2 fruit fly cellular contexts compared by ENCODE assay signal in genomic region chrX:10564145-10564544, dm6.
TF ChIP-seq lines count a peak whose summit lies in the region.

No protein-coding gene starts in this region.

- TF ChIP-seq CTCF in whole organism, embryonic (GFP tag; optimal IDR thresholded peaks at IDR 0.05; lab: Kevin White, UChicago), result no peak

TF ChIP-seq in whole organism, embryonic, 481 proteins besides CTCF, POLR2A, EP300 and RAD21 (continues in another document):
- TF ChIP-seq HLH3B (GFP tag; IDR thresholded peaks at IDR 0.05; lab: Robert Waterston, UW) (0 out of 2 replicates have a peak, but pooled peaks have one; percentile 22), CG14965 (GFP tag; optimal IDR thresholded peaks at IDR 0.05; lab: Kevin White, UChicago; ENCODE audit: borderline replicate concordance) (no peak), CG7839 (tag; optimal IDR thresholded peaks at IDR 0.05; lab: Kevin White, UChicago) (peak; percentile 50), CG1024 (GFP tag; IDR thresholded peaks at IDR 0.05; lab: Robert Waterston, UW) (no peak), scrt (GFP tag; optimal IDR thresholded peaks at IDR 0.05; lab: Kevin White, UChicago) (peak; percentile 11), fd96Cb (tag; optimal IDR thresholded peaks at IDR 0.05; lab: Kevin White, UChicago) (peak; percentile 14), hkb (optimal IDR thresholded peaks at IDR 0.05; lab: Kevin White, UChicago) (no peak), hkb (GFP tag; IDR thresholded peaks at IDR 0.05; lab: Robert Waterston, UW) (peak; percentile 27; the same call in 1 of the 2 replicates), eve (GFP tag; optimal IDR thresholded peaks at IDR 0.05; lab: Kevin White, UChicago) (peak in 1 of 2 experiments; percentile 30), CG11085 (GFP tag; IDR thresholded peaks at IDR 0.05; lab: Robert Waterston, UW) (no peak), Fer1 (GFP tag; optimal IDR thresholded peaks at IDR 0.05; lab: Kevin White, UChicago) (peak; percentile 43), CG12769 (tag; optimal IDR thresholded peaks at IDR 0.05; lab: Kevin White, UChicago) (peak; percentile 18), CG13424 (tag; optimal IDR thresholded peaks at IDR 0.05; lab: Kevin White, UChicago) (peak; percentile 1), ac (GFP tag; optimal IDR thresholded peaks at IDR 0.05; lab: Kevin White, UChicago) (no peak), Ada2b (GFP tag; IDR thresholded peaks at IDR 0.05; lab: Robert Waterston, UW) (peak; percentile 46; the same call in 1 of the 2 replicates), peb (GFP tag; IDR thresholded peaks at IDR 0.05; lab: Robert Waterston, UW) (no peak), Side (GFP tag; optimal IDR thresholded peaks at IDR 0.05; lab: Kevin White, UChicago) (no peak), Sox102F (GFP tag; optimal IDR thresholded peaks at IDR 0.05; lab: Kevin White, UChicago) (peak; percentile 27), zfh1 (GFP tag; IDR thresholded peaks at IDR 0.05; lab: Robert Waterston, UW) (peak; percentile 47; the same call in 1 of the 3 replicates), cwo (GFP tag; optimal IDR thresholded peaks at IDR 0.05; lab: Kevin White, UChicago) (peak; percentile 2), Xrp1 (GFP tag; IDR thresholded peaks at IDR 0.05; lab: Robert Waterston, UW) (peak; percentile 32; the same call in 1 of the 2 replicates), prd (optimal IDR thresholded peaks at IDR 0.05; lab: Kevin White, UChicago) (no peak), prd (GFP tag; IDR thresholded peaks at IDR 0.05; lab: Robert Waterston, UW) (peak; percentile 57), btn (GFP tag; optimal IDR thresholded peaks at IDR 0.05; lab: Kevin White, UChicago) (no peak), gem (tag; optimal IDR thresholded peaks at IDR 0.05; lab: Kevin White, UChicago) (peak; percentile 38), CG12219 (GFP tag; optimal IDR thresholded peaks at IDR 0.05; lab: Kevin White, UChicago) (peak; percentile 2), CG17328 (GFP tag; IDR thresholded peaks at IDR 0.05; lab: Robert Waterston, UW) (0 out of 2 replicates have a peak, but pooled peaks have one; percentile 15), CG9932 (GFP tag; IDR thresholded peaks at IDR 0.05; lab: Robert Waterston, UW) (0 out of 2 replicates have a peak, but pooled peaks have one; percentile 5), CG9876 (GFP tag; optimal IDR thresholded peaks at IDR 0.05; lab: Kevin White, UChicago) (no peak), D19A (tag; optimal IDR thresholded peaks at IDR 0.05; lab: Kevin White, UChicago) (peak; percentile 1), mld (GFP tag; IDR thresholded peaks at IDR 0.05; lab: Robert Waterston, UW; ENCODE audit: partially characterized antibody) (no peak), chm (GFP tag; IDR thresholded peaks at IDR 0.05; lab: Robert Waterston, UW) (no peak), CG15269 (tag; optimal IDR thresholded peaks at IDR 0.05; lab: Kevin White, UChicago) (peak; percentile 6), lab (GFP tag; optimal IDR thresholded peaks at IDR 0.05; lab: Kevin White, UChicago) (peak; percentile 41), CG3838 (GFP tag; optimal IDR thresholded peaks at IDR 0.05; lab: Kevin White, UChicago) (no peak), Atf3 (GFP tag; optimal IDR thresholded peaks at IDR 0.05; lab: Kevin White, UChicago) (no peak), Pdp1 (GFP tag; optimal IDR thresholded peaks at IDR 0.05; lab: Kevin White, UChicago) (no peak), CG14014 (GFP tag; IDR thresholded peaks at IDR 0.05; lab: Robert Waterston, UW) (0 out of 2 replicates have a peak, but pooled peaks have one; percentile 18), CG14441 (GFP tag; IDR thresholded peaks at IDR 0.05; lab: Robert Waterston, UW) (peak; percentile 15; the same call in 1 of the 2 replicates), Atf6 (GFP tag; IDR thresholded peaks at IDR 0.05; lab: Robert Waterston, UW) (0 out of 2 replicates have a peak, but pooled peaks have one; percentile 43), CG1603 (tag; optimal IDR thresholded peaks at IDR 0.05; lab: Kevin White, UChicago) (peak; percentile 30), CG30403 (GFP tag; optimal IDR thresholded peaks at IDR 0.05; lab: Kevin White, UChicago) (peak; percentile 11), dmrt99B (tag; optimal IDR thresholded peaks at IDR 0.05; lab: Kevin White, UChicago) (peak; percentile 67)

TF ChIP-seq in whole organism, prepupa, 60 proteins besides CTCF, POLR2A, EP300 and RAD21:
- no peak for TF ChIP-seq CG6854 (GFP tag; optimal IDR thresholded peaks at IDR 0.05; lab: Kevin White, UChicago)
- TF ChIP-seq Eip78C (GFP tag; lab: Kevin White, UChicago), result peak; percentile 50
- TF ChIP-seq Hr4 (GFP tag; optimal IDR thresholded peaks at IDR 0.05; lab: Kevin White, UChicago), result peak; percentile 17
- TF ChIP-seq Blimp-1 (GFP tag; optimal IDR thresholded peaks at IDR 0.05; lab: Kevin White, UChicago), result no peak
- peak; percentile 19 for TF ChIP-seq svp (GFP tag; lab: Kevin White, UChicago)
- TF ChIP-seq CG32006 (GFP tag; optimal IDR thresholded peaks at IDR 0.05; lab: Kevin White, UChicago), result peak; percentile 23
- 0 out of 3 replicates have a peak, but pooled peaks have one; percentile 14 for TF ChIP-seq CG6163 (GFP tag; IDR thresholded peaks at IDR 0.05; lab: Robert Waterston, UW)
TF ChIP-seq in whole organism, prepupa: peak in this region for 5.

Comparison
In these comparisons a context has a peak if more than half of its experiments do, and no peak if none do; other contexts are left out.
1. Of the 7 proteins assayed by ChIP-seq in both whole organism, embryonic and whole organism, prepupa: peak only in whole organism, embryonic: Sox102F; only in whole organism, prepupa: none; in both: none; in neither: 6.